Fruit fly (Drosophila melanogaster) whole organism, pupa: ENCODE data around the gene mthl11.

Experiments used
- CG10348 ChIP-seq: fragments of 200-800 bp; sonication (Bioruptor generic); IDR thresholded peaks from 2 replicates; pipeline ENCODE4 v1.3.6; 2022; ENCODE audit warnings: missing biosample characterization, missing genetic modification characterization
- CG12605 ChIP-seq: fragments of 200-800 bp; sonication (Bioruptor generic); IDR thresholded peaks from 2 replicates; pipeline ENCODE4 v1.3.6; 2022; ENCODE audit warnings: missing biosample characterization, missing genetic modification characterization
- CG13204 ChIP-seq: fragments of 200-800 bp; sonication (Bioruptor generic); optimal IDR thresholded peaks from 2 replicates; lab custom pipeline; 2018; ENCODE audit warnings: missing biosample characterization, mild to moderate bottlenecking, missing genetic modification characterization, moderate library complexity
- CG14655 ChIP-seq: fragments of 200-800 bp; sonication (Bioruptor generic); optimal IDR thresholded peaks from 3 replicates; lab custom pipeline; 2017; ENCODE audit warnings: mild to moderate bottlenecking, missing biosample characterization, missing genetic modification reagents, missing genetic modification characterization
- CG15710 ChIP-seq: fragments of 200-800 bp; sonication (Bioruptor generic); optimal IDR thresholded peaks from 2 replicates; lab custom pipeline; 2018; ENCODE audit warnings: missing biosample characterization, mild to moderate bottlenecking, missing genetic modification characterization, moderate library complexity
- CG17806 ChIP-seq: fragments of 200-800 bp; sonication (Bioruptor generic); optimal IDR thresholded peaks from 2 replicates; lab custom pipeline; 2018; ENCODE audit warnings: missing biosample characterization, mild to moderate bottlenecking, missing genetic modification characterization, moderate library complexity
- CG32121 ChIP-seq: fragments of 200-800 bp; sonication (Bioruptor generic); IDR thresholded peaks from 2 replicates; pipeline ENCODE4 v1.3.6; 2022; ENCODE audit warnings: missing biosample characterization, missing genetic modification characterization
- CG34367 ChIP-seq: fragments of 200-800 bp; sonication (Bioruptor generic); optimal IDR thresholded peaks from 2 replicates; lab custom pipeline; 2018; ENCODE audit warnings: missing biosample characterization, mild to moderate bottlenecking, missing genetic modification characterization
- CG4496 ChIP-seq: fragments of 200-800 bp; sonication (Bioruptor generic); IDR thresholded peaks from 3 replicates; pipeline ENCODE4 v1.3.6; 2022; ENCODE audit warnings: missing biosample characterization, missing genetic modification characterization
- CG8159 ChIP-seq: fragments of 200-800 bp; sonication (Bioruptor generic); optimal IDR thresholded peaks from 3 replicates; lab custom pipeline; 2018; ENCODE audit warnings: missing biosample characterization, mild to moderate bottlenecking, missing genetic modification characterization, moderate library complexity
- CG8301 ChIP-seq: fragments of 200-800 bp; sonication (Bioruptor generic); optimal IDR thresholded peaks from 2 replicates; lab custom pipeline; 2018; ENCODE audit warnings: missing biosample characterization, mild to moderate bottlenecking, missing genetic modification characterization
- CG9948 ChIP-seq: fragments of 200-800 bp; sonication (Bioruptor generic); optimal IDR thresholded peaks from 2 replicates; lab custom pipeline; 2018; ENCODE audit warnings: missing biosample characterization, mild to moderate bottlenecking, missing genetic modification characterization, moderate library complexity
- D1 ChIP-seq: fragments of 200-800 bp; sonication (Bioruptor generic); optimal IDR thresholded peaks from 2 replicates; lab custom pipeline; 2018; ENCODE audit warnings: missing biosample characterization, mild to moderate bottlenecking, missing genetic modification characterization, moderate library complexity
- EcR ChIP-seq: fragments of 200-800 bp; sonication (Bioruptor generic); optimal IDR thresholded peaks from 3 replicates; lab custom pipeline; 2019; ENCODE audit warnings: missing biosample characterization, missing genetic modification characterization, mild to moderate bottlenecking, moderate library complexity, missing genetic modification reagents
- Ets98B ChIP-seq: fragments of 200-800 bp; sonication (Bioruptor generic); IDR thresholded peaks from 2 replicates; pipeline ENCODE4 v1.3.6; 2022; ENCODE audit warnings: missing biosample characterization, missing genetic modification characterization
- Pif1A ChIP-seq: fragments of 200-800 bp; sonication (Bioruptor generic); optimal IDR thresholded peaks from 3 replicates; lab custom pipeline; 2016; ENCODE audit warnings: missing biosample characterization, missing genetic modification characterization
- Pif1B ChIP-seq: fragments of 200-800 bp; sonication (Bioruptor generic); optimal IDR thresholded peaks from 3 replicates; lab custom pipeline; 2016; ENCODE audit warnings: missing biosample characterization, missing genetic modification characterization
- Snoo ChIP-seq: fragments of 200-800 bp; sonication (Bioruptor generic); optimal IDR thresholded peaks from 3 replicates; lab custom pipeline; 2017; ENCODE audit warnings: missing biosample characterization, mild to moderate bottlenecking, missing genetic modification characterization, inconsistent platforms
- fd96Ca ChIP-seq: fragments of 200-800 bp; sonication (Bioruptor generic); IDR thresholded peaks from 3 replicates; pipeline ENCODE4 v1.3.6; 2022; ENCODE audit warnings: missing biosample characterization, missing genetic modification characterization
- gl ChIP-seq: fragments of 200-800 bp; sonication (Bioruptor generic); optimal IDR thresholded peaks from 2 replicates; lab custom pipeline; 2018; ENCODE audit warnings: missing biosample characterization, mild to moderate bottlenecking, missing genetic modification characterization
- rn ChIP-seq: fragments of 200-800 bp; sonication (Bioruptor generic); IDR thresholded peaks from 2 replicates; pipeline ENCODE4 v1.3.6; 2022; ENCODE audit warnings: missing biosample characterization, missing genetic modification characterization

Gene mthl11

DNA sequence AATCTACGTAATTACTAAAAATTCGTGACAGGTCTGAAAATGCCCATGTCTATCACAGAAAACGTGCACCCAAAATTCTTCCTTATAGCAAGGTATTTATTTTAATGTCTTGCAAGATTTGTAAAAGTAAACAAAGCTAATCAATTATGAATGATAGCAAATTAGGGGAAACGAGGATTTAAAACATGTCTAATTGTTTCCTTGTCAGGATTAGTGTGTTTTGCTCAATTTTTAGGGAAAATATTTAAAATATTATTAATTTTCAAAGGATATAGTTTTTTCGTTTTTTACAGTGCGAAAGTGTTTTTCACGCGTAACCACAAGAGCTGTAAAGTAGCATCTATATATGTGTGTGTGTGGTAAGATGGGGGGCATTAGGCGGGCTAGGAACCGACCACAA lies 21.8 kb upstream of the mthl11 start:
- TF ChIP-seq D1 (tag; lab: Kevin White, UChicago), result no peak
- TF ChIP-seq CG34367 (tag; lab: Kevin White, UChicago), result no peak
- no peak for TF ChIP-seq Pif1B
- TF ChIP-seq CG17806, result no peak
- TF ChIP-seq rn (GFP tag; lab: Robert Waterston, UW), result no peak
- peak; percentile 24 for TF ChIP-seq CG14655 (GFP tag; lab: Kevin White, UChicago)
- no peak for TF ChIP-seq CG10348
- TF ChIP-seq Ets98B (GFP tag; lab: Robert Waterston, UW), result no peak

DNA sequence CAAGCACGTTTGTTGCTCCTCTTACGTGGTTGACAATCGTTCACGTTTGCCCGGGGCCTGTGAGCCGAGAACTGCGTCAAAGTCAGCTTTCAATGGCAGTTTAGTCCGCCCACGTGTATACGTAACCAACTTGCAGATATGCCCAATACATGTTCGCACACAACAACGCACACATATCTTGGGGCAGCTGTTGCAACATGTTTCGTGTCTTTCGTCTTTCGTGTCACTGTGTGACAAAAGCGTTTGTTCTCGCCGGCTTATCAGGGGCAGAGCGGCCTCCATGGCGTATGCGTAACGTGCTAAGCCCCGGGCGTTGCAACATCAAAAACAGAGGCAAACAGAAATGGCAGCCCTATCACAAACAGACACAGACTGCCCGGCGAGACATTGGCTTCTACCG lies 21.4 kb upstream of the mthl11 start:
- TF ChIP-seq CG12605 (GFP tag; lab: Robert Waterston, UW) (no peak), CG13204 (GFP tag; lab: Kevin White, UChicago) (no peak), Pif1B (no peak)
- TF ChIP-seq, all 21 proteins: peak for 0

- TF ChIP-seq CG8301 (peak; percentile 43), Pif1B (no peak), CG8159 (tag; lab: Kevin White, UChicago) (no peak), D1 (tag; lab: Kevin White, UChicago) (no peak), CG14655 (GFP tag; lab: Kevin White, UChicago) (peak; percentile 30)
Observed at dm6 chr3R:10380025-10380424, 20.8 kb upstream of the mthl11 start.

DNA sequence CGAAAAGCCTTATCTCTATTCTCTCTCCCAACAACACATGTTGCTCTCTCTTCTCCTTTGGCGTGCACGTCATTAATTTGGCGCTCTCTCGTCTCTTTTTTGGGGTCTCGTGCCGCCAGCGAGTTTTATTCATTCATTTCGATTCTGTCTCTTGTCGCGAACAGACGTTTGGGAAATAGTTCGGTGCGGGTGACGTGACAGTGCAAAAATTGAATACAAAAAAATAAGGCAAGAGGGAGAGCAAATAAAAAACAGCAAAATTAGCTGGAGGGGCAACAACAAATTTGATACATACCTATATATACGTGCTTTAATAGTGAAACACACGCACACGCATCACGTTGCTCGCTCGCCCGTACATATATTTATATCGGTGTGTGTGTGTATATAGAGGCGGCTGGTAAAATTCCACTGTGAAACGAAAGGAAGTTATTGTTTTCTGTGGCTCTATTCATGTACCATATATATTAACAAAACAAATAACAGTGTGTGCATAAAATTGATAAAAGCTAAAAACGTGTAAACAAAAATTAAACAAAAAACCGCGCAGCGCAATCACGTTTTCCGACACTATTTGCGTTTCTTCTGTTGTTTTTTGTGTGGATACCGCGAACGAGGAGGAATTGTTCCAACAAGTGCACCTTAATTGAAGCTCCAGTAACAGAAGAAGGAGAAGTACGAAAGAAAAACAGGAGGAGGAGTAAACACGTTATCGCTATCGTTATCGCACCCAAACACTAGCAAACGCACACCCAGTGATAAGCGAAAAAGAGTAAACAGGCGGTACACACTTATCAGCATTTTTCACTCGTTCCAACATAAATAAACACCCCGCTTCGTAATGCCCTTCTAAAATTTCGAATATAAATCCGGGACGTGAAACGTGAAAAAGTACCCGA lies 12.5 kb upstream of the mthl11 start, which contains the start of gene cwo:
cwo (plus strand) TSS at position 131 of the 899 bp plus-strand sequence.
- no peak for TF ChIP-seq CG17806
- TF ChIP-seq CG32121 (GFP tag; lab: Robert Waterston, UW), result no peak
- TF ChIP-seq CG8159 (tag; lab: Kevin White, UChicago), result no peak
- TF ChIP-seq CG34367 (tag; lab: Kevin White, UChicago), result no peak
- TF ChIP-seq Pif1B, result no peak
- TF ChIP-seq Ets98B (GFP tag; lab: Robert Waterston, UW), result no peak
- TF ChIP-seq CG12605 (GFP tag; lab: Robert Waterston, UW), result no peak
- no peak for TF ChIP-seq EcR (GFP tag; lab: Kevin White, UChicago)
- no peak for TF ChIP-seq CG13204 (GFP tag; lab: Kevin White, UChicago)
- no peak for TF ChIP-seq D1 (tag; lab: Kevin White, UChicago)
- TF ChIP-seq fd96Ca (GFP tag; lab: Robert Waterston, UW), result no peak
- no peak for TF ChIP-seq CG15710 (tag; lab: Kevin White, UChicago)
- no peak for TF ChIP-seq CG8301
- TF ChIP-seq CG9948, result no peak
- no peak for TF ChIP-seq gl (tag; lab: Kevin White, UChicago)
- TF ChIP-seq CG4496 (GFP tag; lab: Robert Waterston, UW), result no peak
- TF ChIP-seq Pif1A (GFP tag; lab: Kevin White, UChicago), result no peak
- no peak for TF ChIP-seq CG14655 (GFP tag; lab: Kevin White, UChicago)

- peak; percentile 45 for TF ChIP-seq CG13204 (GFP tag; lab: Kevin White, UChicago)
- no peak for TF ChIP-seq Ets98B (GFP tag; lab: Robert Waterston, UW)
- no peak for TF ChIP-seq Pif1B
- no peak for TF ChIP-seq CG34367 (tag; lab: Kevin White, UChicago)
- peak; percentile 5 for TF ChIP-seq gl (tag; lab: Kevin White, UChicago)
- no peak for TF ChIP-seq CG15710 (tag; lab: Kevin White, UChicago)
- peak; percentile 19 for TF ChIP-seq EcR (GFP tag; lab: Kevin White, UChicago)
Observed at dm6 chr3R:10389027-10389465, 11.8 kb upstream of the mthl11 start.

DNA sequence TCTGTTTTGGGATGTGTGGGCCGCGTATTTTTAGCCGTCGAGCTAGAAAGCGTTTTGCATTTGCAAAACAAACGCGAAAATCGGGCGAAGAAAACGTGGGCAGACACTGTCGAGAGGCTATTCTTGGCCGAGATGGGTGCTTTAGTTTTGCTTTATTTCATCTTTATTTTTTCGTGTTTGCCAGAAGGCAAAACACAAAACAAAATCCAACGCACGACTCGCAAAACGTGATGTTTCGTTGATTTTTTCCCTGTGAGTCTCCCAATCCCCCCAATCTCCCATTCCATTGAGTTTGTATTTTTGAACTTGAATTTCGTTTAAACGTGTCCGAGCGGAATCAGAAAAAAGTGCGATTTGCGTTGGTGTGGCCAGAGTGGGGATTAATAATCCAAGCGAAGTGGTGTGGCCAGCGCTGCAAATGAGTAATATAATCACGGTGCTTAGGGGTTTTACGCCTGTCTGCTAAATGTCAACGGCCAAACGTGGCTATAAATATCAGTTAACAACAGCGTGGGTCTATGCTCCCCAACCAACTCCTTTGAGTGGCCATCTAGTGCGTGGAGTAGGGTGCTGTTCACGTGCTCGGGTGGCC lies 10.9 kb upstream of the mthl11 start:
- TF ChIP-seq Ets98B (GFP tag; lab: Robert Waterston, UW) (no peak; the same call in 1 of the 2 replicates), EcR (GFP tag; lab: Kevin White, UChicago) (peak; percentile 4), CG32121 (GFP tag; lab: Robert Waterston, UW) (peak; percentile 50)

- TF ChIP-seq gl (tag; lab: Kevin White, UChicago), result peak; percentile 34
- TF ChIP-seq CG8159 (tag; lab: Kevin White, UChicago), result no peak
- TF ChIP-seq Pif1A (GFP tag; lab: Kevin White, UChicago), result peak; percentile 53
- no peak for TF ChIP-seq CG34367 (tag; lab: Kevin White, UChicago)
- TF ChIP-seq CG8301, result no peak
- 0 out of 3 replicates have a peak, but pooled peaks have one; percentile 33 for TF ChIP-seq CG4496 (GFP tag; lab: Robert Waterston, UW)
- no peak for TF ChIP-seq CG12605 (GFP tag; lab: Robert Waterston, UW)
- TF ChIP-seq CG14655 (GFP tag; lab: Kevin White, UChicago), result no peak
- TF ChIP-seq CG17806, result no peak
- TF ChIP-seq CG13204 (GFP tag; lab: Kevin White, UChicago), result no peak
- TF ChIP-seq CG9948, result no peak
- TF ChIP-seq CG32121 (GFP tag; lab: Robert Waterston, UW), result no peak
- peak; percentile 63 for TF ChIP-seq Pif1B
- TF ChIP-seq Snoo (tag; lab: Kevin White, UChicago), result peak; percentile 28
- TF ChIP-seq EcR (GFP tag; lab: Kevin White, UChicago), result no peak
- no peak for TF ChIP-seq CG10348
- no peak for TF ChIP-seq fd96Ca (GFP tag; lab: Robert Waterston, UW)
- no peak for TF ChIP-seq rn (GFP tag; lab: Robert Waterston, UW)
- no peak for TF ChIP-seq CG15710 (tag; lab: Kevin White, UChicago)
- TF ChIP-seq Ets98B (GFP tag; lab: Robert Waterston, UW), result no peak
- TF ChIP-seq D1 (tag; lab: Kevin White, UChicago), result no peak
Observed at dm6 chr3R:10390914-10391377, 9.9 kb upstream of the mthl11 start.
